Worm (Caenorhabditis elegans): ENCODE results near the gene T06C12.12.
"Not testable (repeated sequence)": the region's sequence is repeated elsewhere in the genome, so short reads cannot be mapped to it uniquely, and the experiment has no call there.

T06C12.12 gene

ce11 chrV:15921102-15921501 is 29.2 kb downstream of the T06C12.12 start, which contains the start of gene cdr-1:
Gene cdr-1, plus strand, starts transcription at chrV:15921309.
- TF ChIP-seq elt-3 (tag; optimal IDR thresholded peaks at IDR 0.05) (peak in 1 of 6 experiments; percentile 11), nhr-12 (tag; optimal IDR thresholded peaks at IDR 0.05) (no peak)

ce11 chrV:15922979-15923378 is 31.1 kb downstream of the T06C12.12 start, which contains the start of gene F35E8.13:
Gene F35E8.13, plus strand, starts transcription at chrV:15923279.
- TF ChIP-seq dpl-1 (GFP tag; optimal IDR thresholded peaks at IDR 0.05) (no peak), lin-14 (GFP tag; optimal IDR thresholded peaks at IDR 0.05) (no peak), lin-35 (GFP tag; optimal IDR thresholded peaks at IDR 0.05) (no peak), elt-2 (tag; optimal IDR thresholded peaks at IDR 0.05) (no peak), sptf-1 (tag; optimal IDR thresholded peaks at IDR 0.05) (no peak)

- TF ChIP-seq elt-2 (tag; optimal IDR thresholded peaks at IDR 0.05): peak; percentile 22
- no peak for TF ChIP-seq skn-1 (tag; optimal IDR thresholded peaks at IDR 0.05)
- no peak for TF ChIP-seq efl-1 (optimal IDR thresholded peaks at IDR 0.05)
- peak in 1 of 2 experiments; percentile 85 for TF ChIP-seq efl-1 (GFP tag; optimal IDR thresholded peaks at IDR 0.05 in 1 of 2)
- no peak for TF ChIP-seq C04F5.9 (tag; optimal IDR thresholded peaks at IDR 0.05)
- no peak for TF ChIP-seq blmp-1 (tag; optimal IDR thresholded peaks at IDR 0.05)
- TF ChIP-seq irx-1 (tag; optimal IDR thresholded peaks at IDR 0.05): no peak
Measured at ce11 chrV:15924307-15924706, 32.4 kb downstream of the T06C12.12 start, which contains the start of gene nhr-108. Gene nhr-108, minus strand, starts transcription at chrV:15924472.

- TF ChIP-seq lsy-2 (tag; optimal IDR thresholded peaks at IDR 0.05): no peak
- TF ChIP-seq lin-15B (tag; optimal IDR thresholded peaks at IDR 0.05): no peak
- TF ChIP-seq unc-86 (tag; optimal IDR thresholded peaks at IDR 0.05): no peak
- no peak for TF ChIP-seq pax-3 (tag; optimal IDR thresholded peaks at IDR 0.05)
- no peak for TF ChIP-seq xbp-1 (tag; optimal IDR thresholded peaks at IDR 0.05)
- TF ChIP-seq ztf-11 (tag; optimal IDR thresholded peaks at IDR 0.05): no peak
- no peak for TF ChIP-seq hlh-4 (tag; optimal IDR thresholded peaks at IDR 0.05)
- no peak for TF ChIP-seq zip-4 (GFP tag; optimal IDR thresholded peaks at IDR 0.05)
- TF ChIP-seq irx-1 (tag; optimal IDR thresholded peaks at IDR 0.05): no peak
- no peak for TF ChIP-seq grh-1 (GFP tag; IDR thresholded peaks at IDR 0.05)
- TF ChIP-seq fkh-4 (tag; optimal IDR thresholded peaks at IDR 0.05; ENCODE audit: borderline replicate concordance): no peak
- TF ChIP-seq unc-62 (GFP tag; optimal IDR thresholded peaks at IDR 0.05): no peak
- no peak for TF ChIP-seq blmp-1 (tag; optimal IDR thresholded peaks at IDR 0.05)
- TF ChIP-seq F16B12.6 (tag; optimal IDR thresholded peaks at IDR 0.05): no peak
- TF ChIP-seq C34B4.2 (tag; optimal IDR thresholded peaks at IDR 0.05): no peak
- no peak for TF ChIP-seq jun-1 (tag; optimal IDR thresholded peaks at IDR 0.05)
Measured at ce11 chrV:15928325-15928724, 36.5 kb downstream of the T06C12.12 start, which contains the start of gene pzf-1. Gene pzf-1, minus strand, starts transcription at chrV:15928425.

- not testable (repeated sequence) for TF ChIP-seq C16A3.4 (tag; optimal IDR thresholded peaks at IDR 0.05); aly-2 (tag; optimal IDR thresholded peaks at IDR 0.05); snu-23 (GFP tag; optimal IDR thresholded peaks at IDR 0.05)
Measured at ce11 chrV:15929882-15930281, 38.0 kb downstream of the T06C12.12 start, which contains the start of gene srbc-77. Gene srbc-77, plus strand, starts transcription at chrV:15930182.

ce11 chrV:15932390-15932789 is 40.5 kb downstream of the T06C12.12 start, which contains the start of gene srw-26:
Gene srw-26, minus strand, starts transcription at chrV:15932490.
- TF ChIP-seq jun-1 (tag; optimal IDR thresholded peaks at IDR 0.05) (no peak), unc-98 (GFP tag; IDR thresholded peaks at IDR 0.05) (no peak), alr-1 (tag; optimal IDR thresholded peaks at IDR 0.05; ENCODE audit: borderline replicate concordance) (no peak), mab-9 (GFP tag; IDR thresholded peaks at IDR 0.05) (no peak), nhr-76 (tag; optimal IDR thresholded peaks at IDR 0.05) (no peak), rnt-1 (tag; optimal IDR thresholded peaks at IDR 0.05) (no peak), snpc-4 (tag; optimal IDR thresholded peaks at IDR 0.05) (no peak), fkh-4 (tag; optimal IDR thresholded peaks at IDR 0.05; ENCODE audit: borderline replicate concordance) (no peak), xbp-1 (tag; optimal IDR thresholded peaks at IDR 0.05) (no peak)

Data from whole organism, L1 larva.